Fruit fly (Drosophila melanogaster) whole organism, wandering third instar larva: ENCODE results near the gene Phae1.

Experiments
- Abd-B ChIP-seq: fragments of >200 bp; optimal IDR thresholded peaks from 2 replicates; lab custom pipeline; 2017; ENCODE audit warnings: missing biosample characterization, missing genetic modification characterization
- Sp1 ChIP-seq: fragments of 200-800 bp; sonication (Bioruptor generic); optimal IDR thresholded peaks from 3 replicates; lab custom pipeline; 2019; ENCODE audit warnings: missing biosample characterization, mild to moderate bottlenecking, missing genetic modification characterization, moderate library complexity
- fru ChIP-seq: fragments of 200-800 bp; sonication (Bioruptor generic); optimal IDR thresholded peaks from 3 replicates; lab custom pipeline; 2016; ENCODE audit warnings: missing biosample characterization, mild to moderate bottlenecking, missing genetic modification characterization
- sage ChIP-seq: fragments of 200-800 bp; sonication (Bioruptor generic); optimal IDR thresholded peaks from 2 replicates; lab custom pipeline; 2016; ENCODE audit warnings: missing biosample characterization, mild to moderate bottlenecking, missing genetic modification characterization

DNA sequence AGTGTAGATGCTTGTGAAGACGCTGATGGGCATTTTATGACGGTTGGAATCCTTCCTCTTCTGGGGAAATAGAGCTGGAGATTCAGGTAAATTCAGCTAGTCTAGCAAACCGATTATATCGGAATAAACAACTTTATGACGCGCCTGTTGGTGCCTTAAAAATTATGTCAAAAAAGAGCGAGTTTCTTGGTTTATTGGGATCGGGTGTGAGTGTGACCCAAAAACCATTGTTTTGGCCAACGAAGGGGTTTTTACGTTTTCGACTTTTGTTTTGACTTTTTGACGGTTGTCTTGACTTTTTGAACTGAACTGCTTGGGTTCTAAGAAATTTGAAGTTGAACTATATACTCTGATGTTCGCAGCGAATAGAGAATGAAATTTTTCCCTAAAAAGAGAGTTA, 17.2 kb upstream of the Phae1 start:
- no peak for TF ChIP-seq Abd-B (GFP tag; lab: Kevin White, UChicago)
- no peak for TF ChIP-seq sage
- no peak for TF ChIP-seq Sp1 (GFP tag; lab: Kevin White, UChicago)
- TF ChIP-seq fru, result no peak
